Fruit fly (Drosophila melanogaster): ENCODE data around the gene ND-13B.

ND-13B gene

DNA sequence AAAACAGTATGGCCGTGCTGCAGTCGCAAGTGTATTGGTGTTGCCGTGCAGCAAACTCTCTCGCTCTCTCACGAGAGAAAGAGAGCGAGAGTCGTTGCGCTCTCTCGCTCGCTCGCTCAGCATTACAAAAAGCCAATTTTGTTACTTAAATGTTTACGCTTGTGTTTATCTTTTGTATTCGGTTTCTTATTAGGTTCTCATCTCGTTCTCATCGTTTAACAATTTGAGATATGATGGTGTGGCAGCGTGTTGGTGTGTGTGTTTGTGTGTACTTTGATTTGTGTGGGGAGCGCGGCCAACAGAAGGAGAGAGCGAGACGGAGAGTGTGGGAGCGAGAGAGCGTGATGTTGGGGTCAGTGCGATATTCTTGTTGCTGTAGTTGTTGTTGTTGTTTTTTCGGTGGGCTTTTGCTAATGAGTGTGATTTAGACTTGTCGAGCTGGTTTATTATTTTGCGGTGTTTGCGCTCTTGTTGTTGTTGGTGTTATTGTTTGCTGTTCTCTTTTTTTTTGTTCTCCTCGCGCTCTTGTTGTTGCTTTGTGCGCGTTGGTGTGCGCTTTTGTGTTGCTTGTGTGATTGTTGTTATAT is 43.3 kb upstream of the ND-13B start (continued):
- TF ChIP-seq Xrp1 (GFP tag; IDR thresholded peaks at IDR 0.05) (no peak), CG9727 (GFP tag; optimal IDR thresholded peaks at IDR 0.05) (no peak), CG34376 (GFP tag; optimal IDR thresholded peaks at IDR 0.05) (peak; percentile 90), CG14965 (GFP tag; optimal IDR thresholded peaks at IDR 0.05; ENCODE audit: borderline replicate concordance) (no peak), h (optimal IDR thresholded peaks at IDR 0.05) (no peak), nom (GFP tag; optimal IDR thresholded peaks at IDR 0.05) (peak; percentile 53), Chrac-16 (GFP tag; optimal IDR thresholded peaks at IDR 0.05) (no peak), trem (tag; optimal IDR thresholded peaks at IDR 0.05) (peak; percentile 19), CG6765 (GFP tag; optimal IDR thresholded peaks at IDR 0.05) (peak; percentile 20), pzg (GFP tag; optimal IDR thresholded peaks at IDR 0.05) (no peak), B-H1 (GFP tag; IDR thresholded peaks at IDR 0.05) (no peak), CG10654 (GFP tag; optimal IDR thresholded peaks at IDR 0.05) (no peak), CG32772 (GFP tag; IDR thresholded peaks at IDR 0.05) (no peak), Gug (GFP tag; IDR thresholded peaks at IDR 0.05) (no peak), kay (GFP tag; optimal IDR thresholded peaks at IDR 0.05) (no peak), CG3065 (GFP tag; optimal IDR thresholded peaks at IDR 0.05) (no peak), tll (GFP tag; optimal IDR thresholded peaks at IDR 0.05) (no peak), trh (GFP tag; optimal IDR thresholded peaks at IDR 0.05) (no peak), CG4617 (GFP tag; optimal IDR thresholded peaks at IDR 0.05; ENCODE audit: borderline replicate concordance) (no peak), HLH54F (GFP tag; optimal IDR thresholded peaks at IDR 0.05) (no peak), Hmr (GFP tag; optimal IDR thresholded peaks at IDR 0.05) (peak; percentile 52), crc (GFP tag; optimal IDR thresholded peaks at IDR 0.05) (no peak), CG9609 (GFP tag; optimal IDR thresholded peaks at IDR 0.05) (no peak), Kr (GFP tag; optimal IDR thresholded peaks at IDR 0.05) (no peak), CG10209 (GFP tag; optimal IDR thresholded peaks at IDR 0.05) (no peak), CG10431 (GFP tag; optimal IDR thresholded peaks at IDR 0.05) (no peak), cwo (GFP tag; optimal IDR thresholded peaks at IDR 0.05) (peak; percentile 54), da (GFP tag; optimal IDR thresholded peaks at IDR 0.05) (no peak), wek (GFP tag; optimal IDR thresholded peaks at IDR 0.05) (peak; percentile 71), CG18262 (tag; optimal IDR thresholded peaks at IDR 0.05) (peak; percentile 3), CG18011 (GFP tag; optimal IDR thresholded peaks at IDR 0.05) (no peak), CG15073 (GFP tag; optimal IDR thresholded peaks at IDR 0.05) (no peak), ttk (GFP tag; IDR thresholded peaks at IDR 0.05) (no peak), gfzf (GFP tag; optimal IDR thresholded peaks at IDR 0.05) (no peak), Rfx (GFP tag; IDR thresholded peaks at IDR 0.05) (no peak), HLH4C (GFP tag; IDR thresholded peaks at IDR 0.05; ENCODE audit: partially characterized antibody) (no peak), sima (GFP tag; optimal IDR thresholded peaks at IDR 0.05) (no peak), Meics (GFP tag; optimal IDR thresholded peaks at IDR 0.05) (peak; percentile 35), Hr78 (GFP tag; optimal IDR thresholded peaks at IDR 0.05) (peak in 1 of 2 experiments; percentile 98), GATAe (GFP tag; conservative IDR thresholded peaks at IDR 0.05) (peak; percentile 54), stc (GFP tag; IDR thresholded peaks at IDR 0.05) (no peak), Max (GFP tag; optimal IDR thresholded peaks at IDR 0.05) (no peak), pita (GFP tag; optimal IDR thresholded peaks at IDR 0.05) (no peak), CG15696 (tag; optimal IDR thresholded peaks at IDR 0.05) (peak; percentile 49), Myb (GFP tag; optimal IDR thresholded peaks at IDR 0.05) (peak; percentile 13), CG1602 (GFP tag; optimal IDR thresholded peaks at IDR 0.05) (no peak), CG10979 (tag; optimal IDR thresholded peaks at IDR 0.05) (peak; percentile 23), CG10565 (GFP tag; optimal IDR thresholded peaks at IDR 0.05) (no peak), schlank (tag; optimal IDR thresholded peaks at IDR 0.05) (peak; percentile 62), NK7.1 (GFP tag; optimal IDR thresholded peaks at IDR 0.05) (no peak)
